Fruit fly (Drosophila melanogaster): ENCODE results near the gene kel.

Gene kel

DNA sequence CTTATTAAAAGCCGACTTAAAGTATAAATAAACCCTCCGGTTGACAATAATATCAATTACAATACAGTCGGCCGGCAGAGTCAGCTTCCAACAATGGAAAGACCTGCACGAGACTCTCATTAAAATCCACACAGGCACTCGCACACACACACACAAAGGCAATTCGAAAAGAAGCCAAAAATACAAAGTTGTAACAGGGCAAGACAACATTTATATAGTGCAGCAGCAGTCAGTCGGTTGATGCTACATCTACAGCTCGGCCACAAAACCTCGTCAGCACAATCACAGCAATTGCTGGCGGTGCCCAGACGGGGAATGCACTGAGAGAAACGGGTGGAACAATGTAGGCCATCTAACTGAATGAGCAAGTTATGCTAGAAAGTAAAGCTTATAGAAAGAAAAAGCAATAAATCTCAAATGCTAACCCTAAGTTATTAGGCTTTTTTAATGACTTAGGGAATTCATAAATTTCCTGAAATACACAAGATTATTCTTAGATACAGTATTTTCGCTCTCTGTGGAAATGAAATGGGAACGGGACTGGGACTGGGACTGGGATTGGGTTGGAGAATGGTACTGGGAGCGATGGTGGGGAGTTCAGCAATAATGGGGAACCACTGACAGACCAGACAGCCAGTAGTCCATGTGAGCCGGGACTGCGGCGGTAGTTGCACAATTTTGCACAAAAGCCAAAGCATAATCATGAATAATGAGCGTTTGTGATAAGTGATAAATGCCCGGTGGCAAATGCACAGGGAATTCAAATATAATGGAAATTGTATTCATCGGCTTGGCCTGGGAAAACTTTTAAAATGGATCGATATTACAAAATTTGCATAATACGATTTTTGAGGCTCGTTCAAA is 16.3 kb downstream of the kel start:
- no peak for TF ChIP-seq sv (GFP tag; optimal IDR thresholded peaks at IDR 0.05)
- TF ChIP-seq OdsH (GFP tag; optimal IDR thresholded peaks at IDR 0.05): peak; percentile 89
- peak; percentile 75 for TF ChIP-seq Hnf4 (GFP tag; optimal IDR thresholded peaks at IDR 0.05)
- TF ChIP-seq dsf (GFP tag; optimal IDR thresholded peaks at IDR 0.05; ENCODE audit: borderline replicate concordance): no peak
- TF ChIP-seq lola (GFP tag; optimal IDR thresholded peaks at IDR 0.05): no peak
- peak; percentile 79 for TF ChIP-seq Rel (GFP tag; optimal IDR thresholded peaks at IDR 0.05)
- peak; percentile 62 for TF ChIP-seq Rel (tag; optimal IDR thresholded peaks at IDR 0.05)
- TF ChIP-seq N (GFP tag; optimal IDR thresholded peaks at IDR 0.05): no peak
- peak; percentile 9 for TF ChIP-seq Hr83 (GFP tag; optimal IDR thresholded peaks at IDR 0.05; ENCODE audit: poor library complexity, severe bottlenecking)
- peak; percentile 79 for TF ChIP-seq dmrt93B (GFP tag; optimal IDR thresholded peaks at IDR 0.05)
- no peak for TF ChIP-seq GATAd (GFP tag; optimal IDR thresholded peaks at IDR 0.05)
- TF ChIP-seq Dfd (GFP tag; optimal IDR thresholded peaks at IDR 0.05): no peak
- TF ChIP-seq Hr78 (GFP tag; optimal IDR thresholded peaks at IDR 0.05): no peak
- peak; percentile 95 for TF ChIP-seq fru (GFP tag; optimal IDR thresholded peaks at IDR 0.05)
- TF ChIP-seq CG32264 (GFP tag; optimal IDR thresholded peaks at IDR 0.05): peak; percentile 80
- no peak for TF ChIP-seq usp (GFP tag; optimal IDR thresholded peaks at IDR 0.05)
- no peak for TF ChIP-seq pan (optimal IDR thresholded peaks at IDR 0.05)
- TF ChIP-seq CrebA (GFP tag; optimal IDR thresholded peaks at IDR 0.05; ENCODE audit: borderline replicate concordance): peak; percentile 22
- peak; percentile 93 for TF ChIP-seq ey (GFP tag; optimal IDR thresholded peaks at IDR 0.05)
- TF ChIP-seq rgr (GFP tag; optimal IDR thresholded peaks at IDR 0.05): peak; percentile 90
- TF ChIP-seq h (GFP tag; optimal IDR thresholded peaks at IDR 0.05): peak; percentile 95
- TF ChIP-seq tai (GFP tag; optimal IDR thresholded peaks at IDR 0.05): peak; percentile 31
- peak; percentile 73 for TF ChIP-seq sage (GFP tag; optimal IDR thresholded peaks at IDR 0.05)
- TF ChIP-seq psq (GFP tag; optimal IDR thresholded peaks at IDR 0.05): peak; percentile 83
- TF ChIP-seq Abd-B (GFP tag; optimal IDR thresholded peaks at IDR 0.05): no peak
- peak; percentile 22 to 91 for TF ChIP-seq foxo (GFP tag; optimal IDR thresholded peaks at IDR 0.05)
- peak; percentile 64 for TF ChIP-seq brk (GFP tag; optimal IDR thresholded peaks at IDR 0.05)
- no peak for TF ChIP-seq jim (GFP tag; optimal IDR thresholded peaks at IDR 0.05)
- no peak for TF ChIP-seq Mio (GFP tag; optimal IDR thresholded peaks at IDR 0.05)
- no peak for TF ChIP-seq Dif (GFP tag; optimal IDR thresholded peaks at IDR 0.05; ENCODE audit: partially characterized antibody)
- no peak for TF ChIP-seq Vsx2 (GFP tag; optimal IDR thresholded peaks at IDR 0.05; ENCODE audit: partially characterized antibody)
- TF ChIP-seq br (GFP tag; optimal IDR thresholded peaks at IDR 0.05): peak; percentile 92
- TF ChIP-seq dl (GFP tag; optimal IDR thresholded peaks at IDR 0.05; ENCODE audit: insufficient read depth in 1 of 2, partially characterized antibody in 2 of 2): no peak
- peak; percentile 91 for TF ChIP-seq woc (GFP tag; optimal IDR thresholded peaks at IDR 0.05)
- TF ChIP-seq Sp1 (GFP tag; optimal IDR thresholded peaks at IDR 0.05): peak; percentile 87
- TF ChIP-seq Jra (GFP tag; optimal IDR thresholded peaks at IDR 0.05): peak; percentile 68
- TF ChIP-seq CG9705 (GFP tag; optimal IDR thresholded peaks at IDR 0.05): peak; percentile 69
- TF ChIP-seq HLH106 (tag; optimal IDR thresholded peaks at IDR 0.05): peak; percentile 91
- no peak for TF ChIP-seq Myc (optimal IDR thresholded peaks at IDR 0.05)

DNA sequence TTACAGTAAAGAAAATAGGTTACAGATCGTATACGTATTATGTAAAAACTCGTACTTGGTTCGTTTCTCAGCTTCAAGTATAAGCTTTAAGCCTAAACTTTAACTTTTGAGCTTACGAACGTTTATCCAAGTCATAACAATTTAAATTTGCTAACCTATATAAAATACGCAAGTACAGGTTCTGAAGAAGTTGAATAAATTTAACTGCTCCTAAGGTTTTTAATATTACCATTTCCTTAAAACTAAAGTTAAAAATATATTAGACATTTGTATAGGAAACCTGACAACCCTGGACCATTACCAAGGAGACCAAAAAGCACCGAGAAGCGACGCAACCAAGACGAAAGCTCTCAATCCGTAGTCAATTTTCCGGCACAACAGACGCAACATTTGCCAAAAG is 18.2 kb downstream of the kel start, which contains the start of gene CG5758:
Gene CG5758, plus strand, starts transcription at position 353 of the 400 bp plus-strand sequence.
- no peak for TF ChIP-seq GATAd (GFP tag; optimal IDR thresholded peaks at IDR 0.05)
- TF ChIP-seq Hnf4 (GFP tag; optimal IDR thresholded peaks at IDR 0.05): peak; percentile 33
- TF ChIP-seq Mio (GFP tag; optimal IDR thresholded peaks at IDR 0.05): no peak
- TF ChIP-seq CG32264 (GFP tag; optimal IDR thresholded peaks at IDR 0.05): no peak
- no peak for TF ChIP-seq brk (GFP tag; optimal IDR thresholded peaks at IDR 0.05)
- TF ChIP-seq ey (GFP tag; optimal IDR thresholded peaks at IDR 0.05): peak; percentile 24
- peak; percentile 41 for TF ChIP-seq OdsH (GFP tag; optimal IDR thresholded peaks at IDR 0.05)
- peak; percentile 45 for TF ChIP-seq rgr (GFP tag; optimal IDR thresholded peaks at IDR 0.05)
- TF ChIP-seq tai (GFP tag; optimal IDR thresholded peaks at IDR 0.05): peak; percentile 49
- TF ChIP-seq foxo (GFP tag; optimal IDR thresholded peaks at IDR 0.05): peak in 1 of 2 experiments; percentile 40
- TF ChIP-seq CrebA (GFP tag; optimal IDR thresholded peaks at IDR 0.05; ENCODE audit: borderline replicate concordance): no peak
- TF ChIP-seq fru (GFP tag; optimal IDR thresholded peaks at IDR 0.05): peak; percentile 32
- TF ChIP-seq HLH106 (tag; optimal IDR thresholded peaks at IDR 0.05): peak; percentile 21
- peak; percentile 59 for TF ChIP-seq h (GFP tag; optimal IDR thresholded peaks at IDR 0.05)
